Worm (Caenorhabditis elegans): ENCODE results near the gene mrps-11.

mrps-11 gene

DNA sequence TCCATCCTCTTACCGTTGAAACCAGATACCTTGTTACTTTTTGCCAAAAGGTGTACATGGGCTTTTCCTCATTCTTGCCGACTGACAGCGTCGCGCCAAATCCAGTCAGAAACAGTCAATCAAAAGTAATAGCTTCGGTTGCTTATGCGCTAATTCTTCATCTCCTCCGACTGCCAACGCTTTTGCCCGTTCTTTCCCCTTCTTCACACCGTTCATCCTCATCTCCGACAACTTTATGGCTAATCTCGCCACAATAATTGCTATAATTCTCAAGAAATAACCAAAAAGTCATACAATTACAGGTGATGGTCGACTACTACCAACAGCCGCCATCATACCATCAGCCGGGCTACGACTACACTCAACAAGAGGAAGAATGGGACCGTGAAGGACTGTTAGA is 16.3 kb downstream of the mrps-11 start, which contains the start of gene atn-1:
TSS of gene atn-1 (plus strand) at position 301 of the 400 bp plus-strand sequence.
- TF ChIP-seq ceh-16 (tag; optimal IDR thresholded peaks at IDR 0.05) = no peak
- no peak for TF ChIP-seq sma-3 (GFP tag; optimal IDR thresholded peaks at IDR 0.05)
- TF ChIP-seq unc-39 (tag; optimal IDR thresholded peaks at IDR 0.05) = no peak
- no peak for TF ChIP-seq ama-1 (optimal IDR thresholded peaks at IDR 0.05)
- no peak for TF ChIP-seq blmp-1 (tag; optimal IDR thresholded peaks at IDR 0.05; ENCODE audit: insufficient read depth)
- TF ChIP-seq nhr-6 (tag; optimal IDR thresholded peaks at IDR 0.05) = no peak
- TF ChIP-seq snpc-4 (tag; optimal IDR thresholded peaks at IDR 0.05) = no peak
- TF ChIP-seq mbf-1 (tag; optimal IDR thresholded peaks at IDR 0.05) = no peak
- TF ChIP-seq nhr-23 (tag; optimal IDR thresholded peaks at IDR 0.05) = no peak
- no peak for TF ChIP-seq alr-1 (tag; optimal IDR thresholded peaks at IDR 0.05)
- TF ChIP-seq nhr-21 (tag; optimal IDR thresholded peaks at IDR 0.05) = no peak
- no peak for TF ChIP-seq ztf-1 (GFP tag; conservative IDR thresholded peaks at IDR 0.05)
- no peak for TF ChIP-seq elt-1 (tag; optimal IDR thresholded peaks at IDR 0.05)
- no peak for TF ChIP-seq nhr-12 (tag; optimal IDR thresholded peaks at IDR 0.05)
- no peak for TF ChIP-seq nhr-25 (tag; optimal IDR thresholded peaks at IDR 0.05)
- no peak for TF ChIP-seq peb-1 (tag; optimal IDR thresholded peaks at IDR 0.05)
- TF ChIP-seq elt-3 (tag; optimal IDR thresholded peaks at IDR 0.05) = no peak

DNA sequence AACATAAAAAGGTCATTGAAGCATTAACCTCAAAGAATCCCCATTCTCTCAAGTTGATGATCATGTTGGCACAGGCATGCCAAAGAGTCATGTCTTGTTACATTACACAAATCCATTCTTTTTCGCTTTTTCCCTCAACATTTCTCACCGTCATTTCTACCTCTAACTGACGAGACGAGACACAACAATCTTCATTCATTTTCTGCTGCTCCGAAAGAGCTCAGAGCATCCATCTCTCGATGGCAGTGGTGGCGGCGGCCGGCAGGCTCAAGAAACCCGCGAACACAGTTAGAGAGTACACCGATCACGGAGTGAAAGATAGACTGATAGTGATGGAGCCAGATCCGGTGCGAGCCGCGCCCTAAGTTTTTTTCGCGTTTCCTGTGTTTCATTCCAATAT is 17.3 kb downstream of the mrps-11 start:
- TF ChIP-seq C34F6.9 (tag; optimal IDR thresholded peaks at IDR 0.05) (peak; percentile 30), elt-3 (tag; optimal IDR thresholded peaks at IDR 0.05) (no peak), nhr-237 (tag; optimal IDR thresholded peaks at IDR 0.05) (no peak), ztf-1 (GFP tag; conservative IDR thresholded peaks at IDR 0.05) (no peak), nhr-23 (tag; optimal IDR thresholded peaks at IDR 0.05) (no peak), mab-5 (tag; optimal IDR thresholded peaks at IDR 0.05) (no peak), R02D3.7 (tag; optimal IDR thresholded peaks at IDR 0.05) (no peak), F13H6.1 (tag; optimal IDR thresholded peaks at IDR 0.05) (peak; percentile 51), crh-2 (tag; optimal IDR thresholded peaks at IDR 0.05) (no peak), sem-4 (tag; optimal IDR thresholded peaks at IDR 0.05) (no peak), nhr-129 (tag; optimal IDR thresholded peaks at IDR 0.05) (peak; percentile 51), egl-27 (tag; optimal IDR thresholded peaks at IDR 0.05) (no peak)

DNA sequence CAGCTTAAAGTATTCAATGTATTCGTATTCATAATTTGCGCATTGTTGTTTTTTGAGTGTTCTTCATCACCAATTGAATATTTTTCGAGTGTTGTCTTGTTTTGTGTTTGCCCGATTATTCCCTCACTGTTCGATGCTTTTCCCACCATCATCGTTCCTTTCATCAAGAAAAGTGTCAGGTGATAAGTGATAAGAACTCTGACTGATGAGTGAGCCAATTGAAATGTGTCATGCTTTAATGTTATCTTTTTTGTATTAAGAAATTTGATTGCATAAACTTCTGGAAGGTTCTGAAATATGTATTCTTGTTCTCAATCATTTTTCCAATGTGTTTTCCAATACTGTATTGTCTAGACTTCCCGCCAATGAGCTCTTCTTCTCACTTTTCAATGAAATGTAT is 19.1 kb downstream of the mrps-11 start:
- TF ChIP-seq ztf-1 (GFP tag; conservative IDR thresholded peaks at IDR 0.05) (no peak), lin-39 (tag; optimal IDR thresholded peaks at IDR 0.05) (no peak), mdl-1 (tag; optimal IDR thresholded peaks at IDR 0.05) (no peak), alr-1 (tag; optimal IDR thresholded peaks at IDR 0.05) (no peak), gmeb-1 (tag; optimal IDR thresholded peaks at IDR 0.05) (peak; percentile 36), nhr-25 (tag; optimal IDR thresholded peaks at IDR 0.05) (no peak), unc-62 (GFP tag; optimal IDR thresholded peaks at IDR 0.05) (no peak), sma-9 (GFP tag; optimal IDR thresholded peaks at IDR 0.05) (no peak), sma-9 (tag; optimal IDR thresholded peaks at IDR 0.05) (no peak), C34F6.9 (tag; optimal IDR thresholded peaks at IDR 0.05) (no peak), peb-1 (tag; optimal IDR thresholded peaks at IDR 0.05) (no peak), F13H6.1 (tag; optimal IDR thresholded peaks at IDR 0.05) (no peak), nhr-10 (tag; optimal IDR thresholded peaks at IDR 0.05) (no peak), unc-55 (GFP tag; optimal IDR thresholded peaks at IDR 0.05) (no peak), fos-1 (tag; optimal IDR thresholded peaks at IDR 0.05) (peak; percentile 95), skn-1 (tag; optimal IDR thresholded peaks at IDR 0.05) (no peak), mab-5 (tag; optimal IDR thresholded peaks at IDR 0.05) (no peak), snpc-4 (tag; optimal IDR thresholded peaks at IDR 0.05) (no peak), nhr-12 (tag; optimal IDR thresholded peaks at IDR 0.05) (no peak), ZK546.5 (tag; optimal IDR thresholded peaks at IDR 0.05) (no peak), crh-2 (tag; optimal IDR thresholded peaks at IDR 0.05) (peak; percentile 31), elt-3 (tag; optimal IDR thresholded peaks at IDR 0.05) (no peak), nhr-21 (tag; optimal IDR thresholded peaks at IDR 0.05) (no peak), nhr-237 (tag; optimal IDR thresholded peaks at IDR 0.05) (no peak)

DNA sequence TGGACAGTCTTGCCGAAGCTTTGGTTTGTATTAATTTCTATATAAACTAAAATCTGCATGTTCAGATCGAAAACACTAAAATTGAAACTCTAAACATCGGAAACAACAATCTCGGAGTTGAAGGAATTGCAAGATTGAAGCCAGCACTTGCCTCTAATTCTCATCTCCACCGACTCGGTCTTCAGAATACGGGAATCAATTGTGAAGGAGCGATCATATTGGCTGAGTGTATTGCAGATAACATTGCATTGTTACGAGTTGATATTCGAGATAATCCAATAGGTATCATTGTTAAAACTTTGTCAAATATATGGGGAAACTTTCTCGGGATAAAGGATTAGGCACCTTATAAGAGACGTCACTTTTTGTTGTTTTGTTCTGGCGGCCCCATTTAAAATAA is 24.1 kb downstream of the mrps-11 start:
- no peak for TF ChIP-seq dmd-4 (tag; optimal IDR thresholded peaks at IDR 0.05)
- TF ChIP-seq unc-62 (GFP tag; optimal IDR thresholded peaks at IDR 0.05) = no peak
- TF ChIP-seq egl-27 (tag; optimal IDR thresholded peaks at IDR 0.05) = no peak
- TF ChIP-seq sma-3 (GFP tag; optimal IDR thresholded peaks at IDR 0.05) = no peak
- no peak for TF ChIP-seq ztf-1 (GFP tag; conservative IDR thresholded peaks at IDR 0.05)
- TF ChIP-seq nhr-6 (tag; optimal IDR thresholded peaks at IDR 0.05) = no peak
- TF ChIP-seq C34F6.9 (tag; optimal IDR thresholded peaks at IDR 0.05) = no peak
- TF ChIP-seq mab-5 (tag; optimal IDR thresholded peaks at IDR 0.05) = no peak
- no peak for TF ChIP-seq aly-2 (tag; optimal IDR thresholded peaks at IDR 0.05)
- TF ChIP-seq nhr-77 (tag; optimal IDR thresholded peaks at IDR 0.05) = no peak
- no peak for TF ChIP-seq nhr-25 (tag; optimal IDR thresholded peaks at IDR 0.05)
- TF ChIP-seq nhr-23 (tag; optimal IDR thresholded peaks at IDR 0.05) = no peak
- no peak for TF ChIP-seq lsy-2 (tag; optimal IDR thresholded peaks at IDR 0.05)
- no peak for TF ChIP-seq lin-11 (tag; optimal IDR thresholded peaks at IDR 0.05)
- no peak for TF ChIP-seq sem-4 (tag; optimal IDR thresholded peaks at IDR 0.05)

Data from whole organism, L2 larva.